Worm (Caenorhabditis elegans) whole organism, young adult: Measurements from ENCODE around the gene syg-1.

ENCODE experiments used
- B0035.1 ChIP-seq: sonication (generic microtip); optimal IDR thresholded peaks from 2 replicates; lab custom pipeline; 2016; ENCODE audit warnings: missing genetic modification characterization, mild to moderate bottlenecking, missing compliant biosample characterization, missing genotype, missing genetic modification reagents
- C17E4.6 ChIP-seq: fragments of 200-800 bp; sonication (Bioruptor generic); IDR thresholded peaks from 2 replicates; pipeline ENCODE4 v1.3.6; 2022; ENCODE audit warnings: missing genetic modification reagents, missing genetic modification characterization, missing compliant biosample characterization
- D2030.7 ChIP-seq: fragments of 200-800 bp; sonication (Bioruptor generic); IDR thresholded peaks from 2 replicates; pipeline ENCODE4 v1.3.6; 2022; ENCODE audit warnings: missing genetic modification reagents, missing genetic modification characterization, missing compliant biosample characterization
- F22D6.2 ChIP-seq: sonication (generic microtip); optimal IDR thresholded peaks from 2 replicates; lab custom pipeline; 2016; ENCODE audit warnings: mild to moderate bottlenecking, missing genetic modification characterization, missing compliant biosample characterization
- F33H1.4 ChIP-seq: fragments of 200-800 bp; sonication (Bioruptor generic); IDR thresholded peaks from 2 replicates; pipeline ENCODE4 v1.3.6; 2022; ENCODE audit warnings: missing genetic modification reagents, missing genetic modification characterization, missing compliant biosample characterization
- F49E8.2 ChIP-seq: sonication (generic microtip); optimal IDR thresholded peaks from 3 replicates; lab custom pipeline; 2017; ENCODE audit warnings: missing genetic modification characterization, mild to moderate bottlenecking, missing compliant biosample characterization, antibody characterized with exemption, moderate library complexity; ENCODE audit not compliant: insufficient read depth
- F57A8.1 ChIP-seq: fragments of 200-800 bp; sonication (Bioruptor generic); optimal IDR thresholded peaks from 2 replicates; lab custom pipeline; 2018; ENCODE audit warnings: mild to moderate bottlenecking, missing genetic modification characterization, moderate library complexity, missing compliant biosample characterization
- Y56A3A.18 ChIP-seq: fragments of 200-800 bp; sonication (Bioruptor generic); IDR thresholded peaks from 2 replicates; pipeline ENCODE4 v1.3.6; 2022; ENCODE audit warnings: missing genetic modification reagents, missing genetic modification characterization, missing compliant biosample characterization
- aptf-3 ChIP-seq: fragments of 200-800 bp; sonication (Bioruptor generic); IDR thresholded peaks from 2 replicates; pipeline ENCODE4 v1.3.6; 2022; ENCODE audit warnings: missing genetic modification characterization, missing compliant biosample characterization
- athp-1 ChIP-seq: sonication (generic microtip); optimal IDR thresholded peaks from 2 replicates; lab custom pipeline; 2017; ENCODE audit warnings: mild to moderate bottlenecking, missing genetic modification characterization, missing compliant biosample characterization
- cebp-1 ChIP-seq, 2 experiments: fragments of 200-800 bp in 1 of 2; sonication (Bioruptor generic) in 1 of 2; sonication (generic microtip) in 1 of 2; IDR thresholded peaks in 1 of 2; optimal IDR thresholded peaks in 1 of 2; 2 replicates each; pipeline versions ENCODE4 v1.3.6 to Lab custom; 2017 to 2022; ENCODE audit warnings: missing compliant biosample characterization in 2 of 2, missing genetic modification characterization in 2 of 2, mild to moderate bottlenecking in 1 of 2, missing genetic modification reagents in 1 of 2, moderate library complexity in 1 of 2
- cebp-2 ChIP-seq: fragments of 200-800 bp; sonication (Bioruptor generic); IDR thresholded peaks from 2 replicates; pipeline ENCODE4 v1.3.6; 2022; ENCODE audit warnings: missing genetic modification characterization, missing compliant biosample characterization
- egl-18 ChIP-seq: fragments of 200-800 bp; sonication (Bioruptor generic); IDR thresholded peaks from 2 replicates; pipeline ENCODE4 v1.3.6; 2022; ENCODE audit warnings: missing genetic modification reagents, missing genetic modification characterization, missing compliant biosample characterization
- gei-17 ChIP-seq: fragments of 200-800 bp; sonication (Bioruptor generic); optimal IDR thresholded peaks from 2 replicates; lab custom pipeline; 2018; ENCODE audit warnings: mild to moderate bottlenecking, missing genetic modification characterization, missing compliant biosample characterization
- hlh-26 ChIP-seq: fragments of 200-800 bp; sonication (Bioruptor generic); conservative IDR thresholded peaks from 2 replicates; pipeline ENCODE4 v1.3.6; 2022; ENCODE audit warnings: missing genetic modification reagents, missing genetic modification characterization, missing compliant biosample characterization
- lag-1 ChIP-seq: fragments of 200-800 bp; sonication (Bioruptor generic); IDR thresholded peaks from 2 replicates; pipeline ENCODE4 v1.3.6; 2022; ENCODE audit warnings: missing genetic modification reagents, missing genetic modification characterization, missing compliant biosample characterization
- lin-35 ChIP-seq, 3 experiments: fragments of 150-350 bp in 2 of 3; sonication (generic microtip) in 1 of 3; optimal IDR thresholded peaks; 2 replicates each; lab custom pipeline; 2014 to 2018; ENCODE audit warnings: missing biosample characterization in 3 of 3, missing genetic modification characterization in 3 of 3, missing genetic modification reagents in 3 of 3
- mxl-1 ChIP-seq: sonication (generic microtip); optimal IDR thresholded peaks from 2 replicates; lab custom pipeline; 2016; ENCODE audit warnings: missing genetic modification characterization, missing compliant biosample characterization
- nfya-2 ChIP-seq: fragments of 200-800 bp; sonication (Bioruptor generic); IDR thresholded peaks from 2 replicates; pipeline ENCODE4 v1.3.6; 2022; ENCODE audit warnings: missing genetic modification reagents, missing genetic modification characterization, missing compliant biosample characterization
- nhr-179 ChIP-seq: sonication (generic microtip); optimal IDR thresholded peaks from 2 replicates; lab custom pipeline; 2016; ENCODE audit warnings: mild to moderate bottlenecking, missing genetic modification characterization, missing compliant biosample characterization
- nhr-27 ChIP-seq: fragments of 200-800 bp; sonication (Bioruptor generic); optimal IDR thresholded peaks from 2 replicates; lab custom pipeline; 2018; ENCODE audit warnings: mild to moderate bottlenecking, missing genetic modification characterization, moderate library complexity, missing compliant biosample characterization
- nhr-80 ChIP-seq: sonication (generic microtip); optimal IDR thresholded peaks from 2 replicates; lab custom pipeline; 2016; ENCODE audit warnings: missing genetic modification characterization, missing compliant biosample characterization
- pbrm-1 ChIP-seq: fragments of 200-800 bp; sonication (Bioruptor generic); IDR thresholded peaks from 2 replicates; pipeline ENCODE4 v1.3.6; 2022; ENCODE audit warnings: missing genetic modification reagents, missing genetic modification characterization, missing compliant biosample characterization
- rec-8 ChIP-seq, 2 experiments: sonication (generic microtip); optimal IDR thresholded peaks; 2 replicates each; lab custom pipeline; 2016; ENCODE audit warnings: mild to moderate bottlenecking in 2 of 2, missing genetic modification characterization in 2 of 2, missing genetic modification reagents in 2 of 2, missing genotype in 2 of 2, missing biosample characterization in 1 of 2, missing compliant biosample characterization in 1 of 2, moderate library complexity in 1 of 2
- rpc-1 ChIP-seq, 2 experiments: fragments of 150-350 bp in 1 of 2; sonication (generic microtip) in 1 of 2; optimal IDR thresholded peaks; 2 replicates each; lab custom pipeline; 2014 to 2018; ENCODE audit warnings: missing biosample characterization in 1 of 2, missing genetic modification characterization in 1 of 2, missing genetic modification reagents in 1 of 2, missing genotype in 1 of 2
- snpc-1.1 ChIP-seq: sonication (generic microtip); optimal IDR thresholded peaks from 2 replicates; lab custom pipeline; 2017; ENCODE audit warnings: missing genetic modification characterization, mild to moderate bottlenecking, missing compliant biosample characterization, antibody characterized with exemption, moderate library complexity, missing genotype, missing genetic modification reagents; ENCODE audit not compliant: insufficient read depth
- snpc-4 ChIP-seq, 5 experiments: fragments of 150-350 bp in 1 of 5; sonication (generic microtip) in 4 of 5; optimal IDR thresholded peaks; 2 replicates each; lab custom pipeline; 2014 to 2018; ENCODE audit warnings: missing genetic modification characterization in 5 of 5, missing biosample characterization in 3 of 5, antibody characterized with exemption in 2 of 5, mild to moderate bottlenecking in 2 of 5, missing compliant biosample characterization in 2 of 5, missing genotype in 2 of 5, moderate library complexity in 2 of 5, missing genetic modification reagents in 1 of 5
- zfh-2 ChIP-seq: fragments of 200-800 bp; sonication (Bioruptor generic); conservative IDR thresholded peaks from 2 replicates; pipeline ENCODE4 v1.3.6; 2022; ENCODE audit warnings: missing genetic modification reagents, missing genetic modification characterization, missing compliant biosample characterization
- ztf-6 ChIP-seq: fragments of 200-800 bp; sonication (Bioruptor generic); IDR thresholded peaks from 2 replicates; pipeline ENCODE4 v1.3.6; 2022; ENCODE audit warnings: missing genetic modification reagents, missing genetic modification characterization, missing compliant biosample characterization

The syg-1 gene

DNA sequence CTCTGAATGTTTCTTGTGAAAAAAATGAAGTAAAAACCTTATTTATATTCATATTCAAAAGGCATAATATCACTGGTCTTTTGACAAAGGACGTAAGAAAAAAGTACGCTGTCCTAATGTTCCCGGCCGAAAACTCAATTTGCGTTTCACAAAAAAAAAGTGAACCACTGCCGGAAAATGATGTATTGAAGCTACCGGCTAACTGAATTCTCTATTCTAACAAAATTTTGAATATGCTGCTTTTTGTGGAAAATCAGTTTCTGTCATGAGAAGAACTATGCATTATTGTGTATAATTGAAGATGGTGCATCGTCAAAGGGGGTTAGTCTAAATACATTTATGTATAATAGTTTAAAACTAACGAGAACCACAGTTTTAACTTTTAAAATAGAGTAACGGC is 20.8 kb downstream of the syg-1 start:
- TF ChIP-seq lin-35 (GFP tag; optimal IDR thresholded peaks at IDR 0.05; lab: Kevin White, UChicago) = no peak
- no peak for TF ChIP-seq C17E4.6 (GFP tag; lab: Robert Waterston, UW)
- no peak for TF ChIP-seq F22D6.2 (tag; lab: Kevin White, UChicago)
- TF ChIP-seq egl-18 (GFP tag; lab: Robert Waterston, UW) = no peak

- no peak for TF ChIP-seq snpc-4 (GFP tag; optimal IDR thresholded peaks at IDR 0.05; lab: Kevin White, UChicago)
- peak in 2 of 4 experiments; percentile 58 to 72 for TF ChIP-seq snpc-4 (tag; optimal IDR thresholded peaks at IDR 0.05; lab: Kevin White, UChicago)
- TF ChIP-seq mxl-1 = no peak
- TF ChIP-seq snpc-1.1 (tag; lab: Kevin White, UChicago) = peak; percentile 10
- TF ChIP-seq zfh-2 (GFP tag; lab: Robert Waterston, UW) = peak; percentile 64
- 0 out of 2 replicates have a peak, but pooled peaks have one; percentile 67 for TF ChIP-seq cebp-2 (GFP tag; lab: Robert Waterston, UW)
- 0 out of 2 replicates have a peak, but pooled peaks have one; percentile 32 for TF ChIP-seq cebp-1 (GFP tag; IDR thresholded peaks at IDR 0.05; lab: Robert Waterston, UW)
- TF ChIP-seq cebp-1 (tag; optimal IDR thresholded peaks at IDR 0.05; lab: Kevin White, UChicago) = peak; percentile 86
- no peak for TF ChIP-seq D2030.7 (GFP tag; lab: Robert Waterston, UW)
- no peak for TF ChIP-seq aptf-3 (GFP tag; lab: Robert Waterston, UW)
- TF ChIP-seq B0035.1 (tag; lab: Kevin White, UChicago) = no peak
These were observed 21.4 kb downstream of the syg-1 start for ce11 chrX:2493586-2494175.

DNA sequence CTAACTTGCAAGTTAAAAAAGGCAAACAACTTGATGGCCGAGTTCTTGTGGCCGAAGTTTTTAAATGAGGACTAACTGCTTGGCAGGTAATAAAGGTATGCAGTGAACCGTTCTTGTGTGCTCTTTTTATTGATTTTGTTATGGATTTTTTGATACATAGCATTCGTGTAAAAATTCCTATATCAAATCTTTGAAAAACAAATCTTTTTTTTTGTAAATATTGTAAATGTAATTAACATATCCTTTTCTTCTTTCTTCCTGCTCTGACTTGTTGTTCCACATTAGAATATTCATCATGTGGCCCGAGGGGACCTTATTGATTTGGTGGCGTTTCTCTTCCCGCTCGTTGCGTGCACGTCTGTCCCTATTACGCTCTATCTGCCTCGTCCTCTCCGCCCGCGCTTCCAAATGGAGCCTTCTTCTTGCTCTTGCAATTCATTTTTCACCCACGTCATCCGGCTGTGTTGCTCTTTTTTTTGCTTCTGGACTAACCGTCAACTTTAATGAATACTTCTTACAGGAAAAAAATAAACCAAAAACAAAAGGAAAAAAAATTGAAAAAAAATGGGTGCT is 26.5 kb downstream of the syg-1 start, which contains the start of gene hid-1:
hid-1 (plus strand) TSS at position 523 of the 573 bp plus-strand sequence.
- no peak for TF ChIP-seq F49E8.2 (tag; lab: Kevin White, UChicago)
- TF ChIP-seq nhr-80 (tag; lab: Kevin White, UChicago) = peak; percentile 12

DNA sequence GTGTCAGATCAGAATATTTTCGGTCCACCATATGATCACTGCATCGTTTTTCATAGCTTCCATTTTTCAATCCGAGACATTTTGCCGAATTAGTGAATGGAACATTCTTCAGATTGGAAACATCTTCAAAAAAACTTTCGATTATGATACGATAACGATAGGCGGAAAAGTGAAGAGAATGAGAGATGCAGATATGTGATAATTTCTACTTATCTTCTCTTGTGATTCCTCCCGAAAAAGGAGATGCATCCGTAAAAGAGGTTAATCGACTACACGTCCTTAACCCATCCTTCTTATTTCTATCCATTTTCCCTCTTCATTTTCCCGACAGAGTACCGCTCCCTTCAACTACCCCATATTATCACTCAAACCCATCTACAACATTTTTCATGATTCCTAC is 32.0 kb downstream of the syg-1 start, which contains the start of gene K02E10.4:
K02E10.4 (plus strand) TSS at position 186 of the 400 bp plus-strand sequence.
- no peak for TF ChIP-seq hlh-26
- TF ChIP-seq nfya-2 (GFP tag; lab: Robert Waterston, UW) = no peak
- no peak for TF ChIP-seq Y56A3A.18 (GFP tag; lab: Robert Waterston, UW)
- no peak for TF ChIP-seq nhr-27 (tag; lab: Kevin White, UChicago)
- TF ChIP-seq F33H1.4 (GFP tag; lab: Robert Waterston, UW) = no peak
- TF ChIP-seq ztf-6 (GFP tag; lab: Robert Waterston, UW) = no peak
- TF ChIP-seq athp-1 = no peak
- no peak for TF ChIP-seq gei-17
- TF ChIP-seq F57A8.1 (GFP tag; lab: Kevin White, UChicago) = no peak
- no peak for TF ChIP-seq lag-1 (GFP tag; lab: Robert Waterston, UW)
- TF ChIP-seq rpc-1 (optimal IDR thresholded peaks at IDR 0.05; lab: Kevin White, UChicago) = no peak
- no peak for TF ChIP-seq rpc-1 (tag; optimal IDR thresholded peaks at IDR 0.05; lab: Kevin White, UChicago)
- TF ChIP-seq snpc-1.1 (tag; lab: Kevin White, UChicago) = no peak
- TF ChIP-seq rec-8 (tag; optimal IDR thresholded peaks at IDR 0.05; lab: Kevin White, UChicago) = no peak

- TF ChIP-seq nhr-80 (tag; lab: Kevin White, UChicago) = peak; percentile 41
- no peak for TF ChIP-seq nhr-179
- no peak for TF ChIP-seq pbrm-1
These were observed 32.5 kb downstream of the syg-1 start, which contains the start of gene K02E10.6 for ce11 chrX:2482622-2483021. K02E10.6 (minus strand) TSS chrX:2482770.
